Fruit fly (Drosophila melanogaster) whole organism, adult: Measurements from ENCODE around the gene Bcs1.

Experiments
- CG11617 ChIP-seq: fragments of 200-800 bp; sonication (Bioruptor generic); optimal IDR thresholded peaks from 2 replicates; lab custom pipeline; 2017; ENCODE audit warnings: mild to moderate bottlenecking, missing biosample characterization, missing genetic modification reagents, missing genetic modification characterization
- CG12768 ChIP-seq: fragments of 200-800 bp; sonication (Bioruptor generic); optimal IDR thresholded peaks from 2 replicates; lab custom pipeline; 2017; ENCODE audit warnings: missing biosample characterization, missing genetic modification characterization, mild to moderate bottlenecking, moderate library complexity, missing genetic modification reagents
- CG14711 ChIP-seq: fragments of 200-800 bp; sonication (Bioruptor generic); optimal IDR thresholded peaks from 2 replicates; lab custom pipeline; 2018; ENCODE audit warnings: missing biosample characterization, mild to moderate bottlenecking, missing genetic modification characterization, moderate library complexity
- CG1620 ChIP-seq: fragments of 200-800 bp; sonication (Bioruptor generic); optimal IDR thresholded peaks from 2 replicates; lab custom pipeline; 2016; ENCODE audit warnings: missing biosample characterization, missing genetic modification characterization
- CG33017 ChIP-seq: fragments of 200-800 bp; sonication (Bioruptor generic); optimal IDR thresholded peaks from 2 replicates; lab custom pipeline; 2018; ENCODE audit warnings: missing biosample characterization, mild to moderate bottlenecking, missing genetic modification characterization, moderate library complexity
- CG5204 ChIP-seq: fragments of 200-800 bp; sonication (Bioruptor generic); optimal IDR thresholded peaks from 2 replicates; lab custom pipeline; 2016; ENCODE audit warnings: missing biosample characterization, missing genetic modification characterization
- CG7045 ChIP-seq: fragments of 200-800 bp; sonication (Bioruptor generic); optimal IDR thresholded peaks from 2 replicates; lab custom pipeline; 2017; ENCODE audit warnings: missing biosample characterization, mild to moderate bottlenecking, missing genetic modification characterization
- CG7101 ChIP-seq: fragments of 200-800 bp; sonication (Bioruptor generic); optimal IDR thresholded peaks from 2 replicates; lab custom pipeline; 2018; ENCODE audit warnings: missing biosample characterization, mild to moderate bottlenecking, missing genetic modification characterization, moderate library complexity
- Clk ChIP-seq: fragments of 200-800 bp; sonication (Bioruptor generic); optimal IDR thresholded peaks from 2 replicates; lab custom pipeline; 2017; ENCODE audit warnings: missing biosample characterization, missing genetic modification characterization
- Crg-1 ChIP-seq: fragments of 200-800 bp; sonication (Bioruptor generic); optimal IDR thresholded peaks from 2 replicates; lab custom pipeline; 2016; ENCODE audit warnings: missing biosample characterization, missing genetic modification characterization
- Hr96 ChIP-seq: fragments of 200-800 bp; sonication (Bioruptor generic); optimal IDR thresholded peaks from 2 replicates; lab custom pipeline; 2016; ENCODE audit warnings: missing biosample characterization, missing genetic modification characterization
- Mnt ChIP-seq: fragments of 200-800 bp; sonication (Bioruptor generic); optimal IDR thresholded peaks from 2 replicates; lab custom pipeline; 2016; ENCODE audit warnings: missing biosample characterization, mild to moderate bottlenecking, missing genetic modification characterization
- bab1 ChIP-seq: fragments of 200-800 bp; sonication (Bioruptor generic); optimal IDR thresholded peaks from 3 replicates; lab custom pipeline; 2019; ENCODE audit warnings: missing biosample characterization, mild to moderate bottlenecking, missing genetic modification characterization, moderate library complexity
- cic ChIP-seq: fragments of 200-800 bp; sonication (Bioruptor generic); optimal IDR thresholded peaks from 2 replicates; lab custom pipeline; 2017; ENCODE audit warnings: missing biosample characterization, mild to moderate bottlenecking, missing genetic modification characterization, moderate library complexity
- cnc ChIP-seq, 2 experiments: fragments of >200 bp; optimal IDR thresholded peaks; 2 replicates each; lab custom pipeline; 2017
- kay ChIP-seq: fragments of 200-800 bp; sonication (Bioruptor generic); peaks from one replicate; lab custom pipeline; 2016; ENCODE audit warnings: missing biosample characterization, missing genetic modification characterization, borderline replicate concordance
- ovo ChIP-seq: fragments of 200-800 bp; sonication (Bioruptor generic); optimal IDR thresholded peaks from 2 replicates; lab custom pipeline; 2016; ENCODE audit warnings: missing biosample characterization, missing genetic modification characterization
- pad ChIP-seq: fragments of 200-800 bp; sonication (Bioruptor generic); optimal IDR thresholded peaks from 3 replicates; lab custom pipeline; 2017; ENCODE audit warnings: missing biosample characterization, missing genetic modification characterization, mild to moderate bottlenecking, moderate library complexity, missing genetic modification reagents
- tj ChIP-seq: fragments of 200-800 bp; sonication (Bioruptor generic); optimal IDR thresholded peaks from 3 replicates; lab custom pipeline; 2017; ENCODE audit warnings: missing biosample characterization, mild to moderate bottlenecking, missing genetic modification characterization, moderate library complexity
- toe ChIP-seq: fragments of 200-800 bp; sonication (Bioruptor generic); optimal IDR thresholded peaks from 2 replicates; lab custom pipeline; 2016; ENCODE audit warnings: missing biosample characterization, missing genetic modification characterization

Gene Bcs1

dm6 chr2L:10231510-10231909 lies 9.1 kb downstream of the Bcs1 start, which contains the start of gene ova:
Gene ova (minus strand): TSS chr2L:10231692.
- TF ChIP-seq bab1 (no peak), CG7101 (no peak), CG33017 (tag; lab: Kevin White, UChicago) (no peak), CG5204 (GFP tag; lab: Kevin White, UChicago) (no peak), cic (GFP tag; lab: Kevin White, UChicago) (no peak), toe (GFP tag; lab: Kevin White, UChicago) (no peak), kay (GFP tag; lab: Kevin White, UChicago) (no peak)

- TF ChIP-seq cnc (optimal IDR thresholded peaks at IDR 0.05; lab: Kevin White, UChicago) (peak in 1 of 2 experiments; percentile 3), bab1 (peak; percentile 18), CG33017 (tag; lab: Kevin White, UChicago) (no peak), Crg-1 (GFP tag; lab: Kevin White, UChicago) (no peak), CG11617 (GFP tag; lab: Kevin White, UChicago) (peak; percentile 47), Mnt (peak; percentile 68), CG7045 (GFP tag; lab: Kevin White, UChicago) (no peak)
Measured at dm6 chr2L:10232152-10232816, 9.8 kb downstream of the Bcs1 start, which contains the start of gene eEF1delta. Gene eEF1delta (plus strand): TSS chr2L:10232507.

DNA sequence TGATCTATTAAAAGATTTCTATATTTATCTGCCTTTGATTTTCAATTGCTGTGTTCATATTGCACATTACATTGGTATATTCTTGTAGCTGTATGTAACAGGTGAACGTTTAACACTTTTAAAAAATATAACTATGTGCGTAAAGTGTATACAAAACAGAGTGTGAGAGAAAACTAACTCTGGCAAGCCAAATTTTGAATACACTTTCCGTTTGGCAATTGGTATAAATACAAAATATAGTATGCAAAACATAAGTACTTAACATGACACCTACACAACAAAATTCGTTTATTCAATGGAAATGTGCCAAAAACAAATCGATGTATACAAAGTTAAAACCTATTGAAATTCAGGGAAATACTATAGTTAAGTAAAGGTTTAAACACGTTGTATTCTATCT lies 10.4 kb downstream of the Bcs1 start:
- TF ChIP-seq cic (GFP tag; lab: Kevin White, UChicago), result peak; percentile 46
- TF ChIP-seq CG12768 (GFP tag; lab: Kevin White, UChicago), result no peak
- peak; percentile 29 for TF ChIP-seq CG11617 (GFP tag; lab: Kevin White, UChicago)
- no peak for TF ChIP-seq tj (GFP tag; lab: Kevin White, UChicago)
- TF ChIP-seq Hr96, result no peak
- no peak for TF ChIP-seq CG5204 (GFP tag; lab: Kevin White, UChicago)
- TF ChIP-seq kay (GFP tag; lab: Kevin White, UChicago), result peak; percentile 91

DNA sequence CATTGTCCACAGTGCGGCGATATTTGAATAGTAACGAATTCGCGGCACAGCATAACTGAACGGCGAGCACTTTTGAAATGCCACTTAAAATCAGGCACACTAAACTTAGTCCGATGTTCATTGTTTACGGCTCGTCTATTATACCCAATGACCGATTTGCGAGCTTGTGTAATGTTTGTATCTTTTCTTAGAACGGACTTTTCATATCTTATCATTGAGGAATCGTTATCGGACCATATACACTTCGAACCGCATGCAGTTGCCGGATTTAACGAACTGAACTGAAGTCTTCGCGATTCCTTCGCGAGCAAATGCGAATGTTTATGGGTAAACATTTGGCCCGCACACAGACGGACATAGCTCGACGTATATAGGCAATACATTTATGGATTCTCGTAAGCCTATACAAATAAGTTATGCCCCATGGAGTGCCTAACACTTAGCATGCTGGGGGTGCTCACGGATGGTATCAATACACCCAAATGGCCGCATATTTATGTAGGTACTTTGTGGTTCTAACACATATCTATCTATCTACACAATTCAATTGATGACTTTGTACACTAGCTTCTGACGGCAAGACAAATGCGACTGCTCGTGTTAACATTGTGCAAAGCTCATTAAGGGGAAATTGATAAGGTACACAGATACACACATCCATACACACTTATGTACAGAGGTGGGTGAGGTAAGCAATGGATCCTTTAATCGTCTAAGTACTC lies 15.4 kb downstream of the Bcs1 start, which contains the start of gene mthl15:
mthl15 (minus strand) TSS at position 593 of the 722 bp plus-strand sequence.
- TF ChIP-seq CG12768 (GFP tag; lab: Kevin White, UChicago) (peak; percentile 35), cic (GFP tag; lab: Kevin White, UChicago) (peak; percentile 72), ovo (GFP tag; lab: Kevin White, UChicago) (no peak), CG7101 (no peak), tj (GFP tag; lab: Kevin White, UChicago) (no peak), CG14711 (tag; lab: Kevin White, UChicago) (no peak), Mnt (no peak), Crg-1 (GFP tag; lab: Kevin White, UChicago) (no peak), bab1 (no peak), pad (peak; percentile 80), CG11617 (GFP tag; lab: Kevin White, UChicago) (no peak), CG5204 (GFP tag; lab: Kevin White, UChicago) (no peak), CG33017 (tag; lab: Kevin White, UChicago) (no peak), kay (GFP tag; lab: Kevin White, UChicago) (no peak), CG7045 (GFP tag; lab: Kevin White, UChicago) (no peak), CG1620 (GFP tag; lab: Kevin White, UChicago) (no peak)

DNA sequence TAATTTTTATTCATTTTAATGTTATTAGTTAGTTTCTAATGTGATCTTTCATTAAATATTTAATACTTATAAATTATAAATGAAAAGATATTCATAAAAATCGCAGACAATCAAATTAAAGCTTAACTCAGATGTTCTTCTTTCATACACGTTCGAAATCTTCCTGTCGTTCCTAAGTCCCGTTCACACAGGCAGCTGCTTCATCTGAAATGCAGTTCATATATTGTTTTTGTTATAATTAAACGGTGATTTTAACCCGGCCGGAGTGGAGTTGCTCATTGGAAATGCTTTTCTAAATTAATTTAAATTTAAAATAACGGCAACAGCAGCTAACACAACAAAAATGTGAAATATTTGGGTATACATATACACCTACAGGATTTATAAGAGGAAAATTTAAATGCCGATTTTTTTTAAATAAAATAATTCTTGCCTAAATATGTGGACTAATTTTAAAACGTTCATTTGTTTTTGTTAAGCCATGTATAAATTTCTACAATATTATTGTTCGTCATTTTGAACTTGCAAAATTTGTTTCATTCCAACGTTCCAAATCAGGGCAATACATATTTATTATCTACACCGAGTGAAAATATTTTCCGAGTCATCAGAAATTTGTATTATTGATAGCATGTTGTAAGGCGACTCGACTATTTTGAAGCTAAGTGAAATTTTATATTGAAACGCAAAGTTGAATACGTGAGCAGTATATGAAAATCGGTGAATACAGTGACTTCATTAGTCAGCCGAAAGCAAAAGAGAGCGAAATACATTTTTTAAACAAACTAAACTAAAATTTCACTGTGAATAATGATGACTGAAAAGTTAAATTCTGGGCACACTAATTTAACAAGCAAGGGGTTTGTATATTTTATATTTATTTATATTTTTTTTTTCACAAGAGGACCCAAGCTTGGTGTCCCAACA lies 16.5 kb downstream of the Bcs1 start, which contains the start of gene me31B:
me31B (plus strand) TSS at position 616 of the 927 bp plus-strand sequence.
- TF ChIP-seq toe (GFP tag; lab: Kevin White, UChicago), result no peak
- TF ChIP-seq cic (GFP tag; lab: Kevin White, UChicago), result no peak
- TF ChIP-seq CG12768 (GFP tag; lab: Kevin White, UChicago), result no peak
- TF ChIP-seq CG7101, result no peak
- peak; percentile 30 for TF ChIP-seq tj (GFP tag; lab: Kevin White, UChicago)
- TF ChIP-seq kay (GFP tag; lab: Kevin White, UChicago), result peak; percentile 70
- TF ChIP-seq pad, result no peak
- TF ChIP-seq Mnt, result no peak
- no peak for TF ChIP-seq CG33017 (tag; lab: Kevin White, UChicago)
- no peak for TF ChIP-seq ovo (GFP tag; lab: Kevin White, UChicago)
- no peak for TF ChIP-seq CG5204 (GFP tag; lab: Kevin White, UChicago)
- TF ChIP-seq Crg-1 (GFP tag; lab: Kevin White, UChicago), result no peak

dm6 chr2L:10246785-10247190 lies 24.3 kb downstream of the Bcs1 start, which contains the start of gene chico:
Gene chico (minus strand): TSS chr2L:10247078.
- TF ChIP-seq cic (GFP tag; lab: Kevin White, UChicago) (peak; percentile 66), CG14711 (tag; lab: Kevin White, UChicago) (peak; percentile 32), bab1 (peak; percentile 44), tj (GFP tag; lab: Kevin White, UChicago) (peak; percentile 14), CG1620 (GFP tag; lab: Kevin White, UChicago) (peak; percentile 22), ovo (GFP tag; lab: Kevin White, UChicago) (peak; percentile 27), CG7045 (GFP tag; lab: Kevin White, UChicago) (no peak), Mnt (peak; percentile 94), Clk (GFP tag; lab: Kevin White, UChicago) (no peak), toe (GFP tag; lab: Kevin White, UChicago) (no peak), kay (GFP tag; lab: Kevin White, UChicago) (no peak)
